Worm (Caenorhabditis elegans): Measurements from ENCODE around the gene dnj-22.

DNA sequence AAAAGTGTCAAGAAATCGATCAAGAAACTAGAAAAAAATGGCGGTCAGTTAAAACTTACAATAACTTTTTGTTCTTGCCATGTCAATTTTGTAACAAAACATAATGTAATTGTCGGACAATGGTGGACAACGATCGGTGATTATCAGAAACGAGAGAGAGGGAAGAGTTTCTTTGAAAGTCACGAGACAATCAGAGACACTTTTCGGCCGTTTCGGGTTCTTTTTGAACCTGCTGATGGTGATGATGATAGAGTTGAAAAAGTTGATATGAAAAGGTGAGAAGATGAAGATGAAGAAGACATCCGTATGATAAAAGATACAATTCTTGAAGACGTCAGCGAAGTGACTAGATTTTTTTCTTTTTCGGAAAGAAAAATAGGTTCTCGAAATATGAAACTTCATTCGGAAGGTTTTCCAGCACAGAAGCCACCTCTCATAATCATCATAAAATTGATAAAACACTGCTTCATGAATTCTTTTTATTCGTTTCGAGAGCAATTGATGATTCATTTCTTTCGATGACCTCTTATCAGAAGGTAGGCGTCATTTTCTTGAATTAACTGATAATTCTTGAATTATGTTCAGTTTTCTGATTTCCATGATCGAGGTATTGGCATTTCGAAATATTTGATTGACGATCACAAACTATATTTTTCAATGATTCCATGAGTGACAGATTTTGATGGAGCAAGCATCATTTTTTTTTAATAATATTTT is 35.0 kb downstream of the dnj-22 start:
- TF ChIP-seq aly-2 (tag; optimal IDR thresholded peaks at IDR 0.05), result no peak
- no peak for TF ChIP-seq ztf-4 (tag; optimal IDR thresholded peaks at IDR 0.05)
- no peak for TF ChIP-seq crh-2 (tag; optimal IDR thresholded peaks at IDR 0.05)
- TF ChIP-seq nhr-129 (tag; optimal IDR thresholded peaks at IDR 0.05), result peak; percentile 52
- TF ChIP-seq ztf-11 (tag; optimal IDR thresholded peaks at IDR 0.05), result no peak
- no peak for TF ChIP-seq blmp-1 (tag; optimal IDR thresholded peaks at IDR 0.05; ENCODE audit: insufficient read depth)
- no peak for TF ChIP-seq ZK546.5 (tag; optimal IDR thresholded peaks at IDR 0.05)
- no peak for TF ChIP-seq snpc-4 (tag; optimal IDR thresholded peaks at IDR 0.05)
- no peak for TF ChIP-seq unc-62 (GFP tag; optimal IDR thresholded peaks at IDR 0.05)
- TF ChIP-seq R02D3.7 (tag; optimal IDR thresholded peaks at IDR 0.05), result no peak
- TF ChIP-seq dmd-4 (tag; optimal IDR thresholded peaks at IDR 0.05), result no peak
- no peak for TF ChIP-seq elt-1 (tag; optimal IDR thresholded peaks at IDR 0.05)
- TF ChIP-seq nhr-23 (tag; optimal IDR thresholded peaks at IDR 0.05), result no peak
- no peak for TF ChIP-seq lsy-2 (tag; optimal IDR thresholded peaks at IDR 0.05)
